Fruit fly (Drosophila melanogaster) whole organism, adult: ENCODE data around the gene CG31729.

ENCODE experiments used
- CG11617 ChIP-seq: fragments of 200-800 bp; sonication (Bioruptor generic); optimal IDR thresholded peaks from 2 replicates; lab custom pipeline; 2017; ENCODE audit warnings: mild to moderate bottlenecking, missing biosample characterization, missing genetic modification reagents, missing genetic modification characterization
- CG12768 ChIP-seq: fragments of 200-800 bp; sonication (Bioruptor generic); optimal IDR thresholded peaks from 2 replicates; lab custom pipeline; 2017; ENCODE audit warnings: missing biosample characterization, missing genetic modification characterization, mild to moderate bottlenecking, moderate library complexity, missing genetic modification reagents
- CG14711 ChIP-seq: fragments of 200-800 bp; sonication (Bioruptor generic); optimal IDR thresholded peaks from 2 replicates; lab custom pipeline; 2018; ENCODE audit warnings: missing biosample characterization, mild to moderate bottlenecking, missing genetic modification characterization, moderate library complexity
- CG1620 ChIP-seq: fragments of 200-800 bp; sonication (Bioruptor generic); optimal IDR thresholded peaks from 2 replicates; lab custom pipeline; 2016; ENCODE audit warnings: missing biosample characterization, missing genetic modification characterization
- CG33017 ChIP-seq: fragments of 200-800 bp; sonication (Bioruptor generic); optimal IDR thresholded peaks from 2 replicates; lab custom pipeline; 2018; ENCODE audit warnings: missing biosample characterization, mild to moderate bottlenecking, missing genetic modification characterization, moderate library complexity
- CG5204 ChIP-seq: fragments of 200-800 bp; sonication (Bioruptor generic); optimal IDR thresholded peaks from 2 replicates; lab custom pipeline; 2016; ENCODE audit warnings: missing biosample characterization, missing genetic modification characterization
- CG7045 ChIP-seq: fragments of 200-800 bp; sonication (Bioruptor generic); optimal IDR thresholded peaks from 2 replicates; lab custom pipeline; 2017; ENCODE audit warnings: missing biosample characterization, mild to moderate bottlenecking, missing genetic modification characterization
- CG7101 ChIP-seq: fragments of 200-800 bp; sonication (Bioruptor generic); optimal IDR thresholded peaks from 2 replicates; lab custom pipeline; 2018; ENCODE audit warnings: missing biosample characterization, mild to moderate bottlenecking, missing genetic modification characterization, moderate library complexity
- Clk ChIP-seq: fragments of 200-800 bp; sonication (Bioruptor generic); optimal IDR thresholded peaks from 2 replicates; lab custom pipeline; 2017; ENCODE audit warnings: missing biosample characterization, missing genetic modification characterization
- Crg-1 ChIP-seq: fragments of 200-800 bp; sonication (Bioruptor generic); optimal IDR thresholded peaks from 2 replicates; lab custom pipeline; 2016; ENCODE audit warnings: missing biosample characterization, missing genetic modification characterization
- Hr96 ChIP-seq: fragments of 200-800 bp; sonication (Bioruptor generic); optimal IDR thresholded peaks from 2 replicates; lab custom pipeline; 2016; ENCODE audit warnings: missing biosample characterization, missing genetic modification characterization
- Mnt ChIP-seq: fragments of 200-800 bp; sonication (Bioruptor generic); optimal IDR thresholded peaks from 2 replicates; lab custom pipeline; 2016; ENCODE audit warnings: missing biosample characterization, mild to moderate bottlenecking, missing genetic modification characterization
- bab1 ChIP-seq: fragments of 200-800 bp; sonication (Bioruptor generic); optimal IDR thresholded peaks from 3 replicates; lab custom pipeline; 2019; ENCODE audit warnings: missing biosample characterization, mild to moderate bottlenecking, missing genetic modification characterization, moderate library complexity
- cic ChIP-seq: fragments of 200-800 bp; sonication (Bioruptor generic); optimal IDR thresholded peaks from 2 replicates; lab custom pipeline; 2017; ENCODE audit warnings: missing biosample characterization, mild to moderate bottlenecking, missing genetic modification characterization, moderate library complexity
- cnc ChIP-seq, 2 experiments: fragments of >200 bp; optimal IDR thresholded peaks; 2 replicates each; lab custom pipeline; 2017
- kay ChIP-seq: fragments of 200-800 bp; sonication (Bioruptor generic); peaks from one replicate; lab custom pipeline; 2016; ENCODE audit warnings: missing biosample characterization, missing genetic modification characterization, borderline replicate concordance
- ovo ChIP-seq: fragments of 200-800 bp; sonication (Bioruptor generic); optimal IDR thresholded peaks from 2 replicates; lab custom pipeline; 2016; ENCODE audit warnings: missing biosample characterization, missing genetic modification characterization
- pad ChIP-seq: fragments of 200-800 bp; sonication (Bioruptor generic); optimal IDR thresholded peaks from 3 replicates; lab custom pipeline; 2017; ENCODE audit warnings: missing biosample characterization, missing genetic modification characterization, mild to moderate bottlenecking, moderate library complexity, missing genetic modification reagents
- tj ChIP-seq: fragments of 200-800 bp; sonication (Bioruptor generic); optimal IDR thresholded peaks from 3 replicates; lab custom pipeline; 2017; ENCODE audit warnings: missing biosample characterization, mild to moderate bottlenecking, missing genetic modification characterization, moderate library complexity
- toe ChIP-seq: fragments of 200-800 bp; sonication (Bioruptor generic); optimal IDR thresholded peaks from 2 replicates; lab custom pipeline; 2016; ENCODE audit warnings: missing biosample characterization, missing genetic modification characterization

CG31729 gene

DNA sequence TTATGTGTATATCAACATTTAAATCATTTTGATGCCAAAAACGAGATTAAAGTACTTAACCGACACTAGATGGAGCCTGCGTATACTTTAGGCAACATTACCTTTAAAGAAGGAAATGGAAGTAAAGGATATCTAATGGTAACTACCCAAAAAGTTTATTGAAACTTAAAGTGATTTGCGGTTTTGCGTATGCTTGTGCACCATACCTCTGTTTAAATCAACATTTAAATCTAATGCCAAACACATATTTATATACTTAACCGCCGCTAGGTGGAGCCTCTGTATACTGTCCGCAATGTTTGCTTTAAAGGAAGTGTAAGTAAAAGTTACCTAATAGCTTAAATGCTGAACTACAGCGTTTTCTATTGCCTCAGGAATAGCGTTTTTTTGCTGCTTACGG lies 36.0 kb downstream of the CG31729 start:
- TF ChIP-seq Mnt (GFP tag; lab: Kevin White, UChicago) (no peak), pad (no peak), CG7045 (GFP tag; lab: Kevin White, UChicago) (no peak), tj (GFP tag; lab: Kevin White, UChicago) (no peak), CG7101 (tag; lab: Kevin White, UChicago) (no peak), Clk (GFP tag; lab: Kevin White, UChicago) (no peak), CG12768 (GFP tag; lab: Kevin White, UChicago) (no peak), CG33017 (no peak), CG11617 (GFP tag; lab: Kevin White, UChicago) (no peak), cnc (optimal IDR thresholded peaks at IDR 0.05; lab: Kevin White, UChicago) (no peak), kay (GFP tag; lab: Kevin White, UChicago) (no peak), bab1 (GFP tag; lab: Kevin White, UChicago) (no peak), CG1620 (GFP tag; lab: Kevin White, UChicago) (no peak), Hr96 (GFP tag; lab: Kevin White, UChicago) (no peak), Crg-1 (GFP tag; lab: Kevin White, UChicago) (no peak), toe (GFP tag; lab: Kevin White, UChicago) (no peak), CG14711 (tag; lab: Kevin White, UChicago) (no peak), CG5204 (GFP tag; lab: Kevin White, UChicago) (no peak), ovo (GFP tag; lab: Kevin White, UChicago) (no peak), cic (GFP tag; lab: Kevin White, UChicago) (no peak)

DNA sequence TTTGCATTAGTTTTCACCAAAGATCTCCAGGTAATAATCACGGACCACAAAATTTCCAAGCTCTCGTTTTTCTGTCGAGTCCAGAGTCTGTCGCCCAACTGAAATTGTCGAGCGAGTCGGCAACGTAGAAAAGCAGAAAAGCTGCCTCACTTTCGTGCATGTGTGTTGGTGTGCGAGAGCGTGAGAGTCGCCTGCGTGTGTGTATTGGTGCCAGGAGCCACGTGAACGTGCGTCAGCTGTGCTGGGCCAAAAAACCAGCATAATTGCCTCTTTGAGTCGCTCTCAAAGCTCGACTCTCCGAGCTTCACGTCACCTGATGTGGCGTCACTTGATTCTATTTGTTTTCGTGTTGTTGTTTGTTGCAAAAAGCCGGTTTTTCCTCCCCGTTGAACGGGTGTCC lies 41.2 kb downstream of the CG31729 start, which contains the start of gene hbt:
TSS of gene hbt (minus strand) at position 101 of the 400 bp plus-strand sequence.
- no peak for TF ChIP-seq cic (GFP tag; lab: Kevin White, UChicago)
- TF ChIP-seq kay (GFP tag; lab: Kevin White, UChicago) = no peak
- no peak for TF ChIP-seq bab1 (GFP tag; lab: Kevin White, UChicago)
- TF ChIP-seq pad = no peak
- no peak for TF ChIP-seq Mnt (GFP tag; lab: Kevin White, UChicago)
- TF ChIP-seq cnc (optimal IDR thresholded peaks at IDR 0.05; lab: Kevin White, UChicago) = no peak
- TF ChIP-seq CG7045 (GFP tag; lab: Kevin White, UChicago) = no peak
- TF ChIP-seq Crg-1 (GFP tag; lab: Kevin White, UChicago) = no peak

DNA sequence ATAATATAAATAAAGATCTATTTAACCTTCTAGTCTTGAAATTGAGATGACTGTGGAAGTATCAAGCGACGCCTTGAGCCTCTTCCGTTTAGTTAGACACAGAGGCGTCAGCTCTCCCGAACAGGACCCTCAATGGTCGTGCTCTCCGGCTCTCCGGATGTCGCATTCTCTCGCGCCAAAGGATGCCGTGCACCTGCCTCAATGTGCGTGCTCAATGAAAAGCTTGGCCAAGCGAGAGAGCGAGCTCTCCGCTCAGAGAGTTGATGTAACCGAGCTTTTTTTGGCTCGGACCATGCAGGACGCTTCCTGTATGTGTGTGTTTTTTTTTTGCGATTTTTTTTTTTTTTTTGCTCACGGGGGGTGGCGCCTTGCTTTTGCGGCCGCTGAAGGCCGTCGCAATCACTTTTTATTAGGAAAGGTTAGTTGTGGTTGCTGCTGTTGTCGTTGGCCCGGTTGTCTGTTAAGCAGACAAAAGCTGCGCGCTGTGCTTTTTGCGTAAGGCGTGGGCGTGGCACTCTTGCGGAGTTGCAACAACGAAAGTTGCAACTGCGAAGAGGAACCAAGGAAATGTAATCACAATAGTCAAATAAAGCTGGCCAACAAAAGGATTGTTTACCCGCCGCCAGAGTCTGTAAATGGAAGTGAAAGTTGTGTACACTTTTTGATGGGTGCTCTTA lies 42.2 kb downstream of the CG31729 start:
- no peak for TF ChIP-seq toe (GFP tag; lab: Kevin White, UChicago)
- TF ChIP-seq Hr96 (GFP tag; lab: Kevin White, UChicago) = no peak
- TF ChIP-seq CG5204 (GFP tag; lab: Kevin White, UChicago) = no peak
- peak; percentile 17 for TF ChIP-seq CG33017
- TF ChIP-seq CG7101 (tag; lab: Kevin White, UChicago) = no peak

DNA sequence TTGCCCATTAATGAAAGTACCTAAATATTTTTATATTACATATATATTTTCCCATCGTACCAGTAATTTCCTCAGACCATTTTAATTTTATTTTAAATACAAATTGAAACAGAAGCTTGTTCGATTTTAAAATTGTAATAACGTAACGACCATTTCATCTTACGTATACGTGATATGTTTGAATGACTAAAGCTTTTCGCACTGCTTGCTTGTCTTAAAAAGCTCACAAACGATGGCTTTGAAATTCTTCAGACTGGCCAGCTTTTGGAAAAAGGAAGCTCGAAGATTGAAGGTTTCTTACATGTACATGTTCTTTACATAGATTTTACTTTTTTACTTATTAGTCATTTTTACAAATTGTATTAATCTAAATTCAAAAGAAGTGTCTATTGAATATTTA lies 42.9 kb downstream of the CG31729 start:
- no peak for TF ChIP-seq Crg-1 (GFP tag; lab: Kevin White, UChicago)
- no peak for TF ChIP-seq cic (GFP tag; lab: Kevin White, UChicago)
- TF ChIP-seq pad = no peak
- TF ChIP-seq tj (GFP tag; lab: Kevin White, UChicago) = no peak
- no peak for TF ChIP-seq Clk (GFP tag; lab: Kevin White, UChicago)
- TF ChIP-seq ovo (GFP tag; lab: Kevin White, UChicago) = no peak

dm6 chr2L:13347473-13347872 lies 57.7 kb downstream of the CG31729 start, which contains the start of gene CG16826:
Gene CG16826 (plus strand): TSS chr2L:13347773.
- TF ChIP-seq Crg-1 (GFP tag; lab: Kevin White, UChicago) (no peak), kay (GFP tag; lab: Kevin White, UChicago) (peak; percentile 54), CG7045 (GFP tag; lab: Kevin White, UChicago) (no peak), CG7101 (tag; lab: Kevin White, UChicago) (peak; percentile 18)

- TF ChIP-seq CG1620 (GFP tag; lab: Kevin White, UChicago) (no peak), CG7101 (tag; lab: Kevin White, UChicago) (peak; percentile 15), pad (peak; percentile 94), kay (GFP tag; lab: Kevin White, UChicago) (peak; percentile 38)
Measured at dm6 chr2L:13349237-13349902, 59.6 kb downstream of the CG31729 start.
